Comparison of ENCODE assay signal across 1 fruit fly cellular context in genomic region chrX:13644696-13645393, dm6.
TF ChIP-seq lines count a peak whose summit lies in the region.

No protein-coding gene starts in this region.

TF ChIP-seq in whole organism, embryonic, 481 proteins besides CTCF, POLR2A, EP300 and RAD21 (continued from another document):
- TF ChIP-seq Ravus (GFP tag; IDR thresholded peaks at IDR 0.05; lab: Robert Waterston, UW) (no peak), Nf-YB (GFP tag; optimal IDR thresholded peaks at IDR 0.05; lab: Kevin White, UChicago) (peak; percentile 23), CG15601 (tag; optimal IDR thresholded peaks at IDR 0.05; lab: Kevin White, UChicago) (peak; percentile 10), CG10979 (tag; optimal IDR thresholded peaks at IDR 0.05; lab: Kevin White, UChicago) (peak; percentile 3), Hr39 (optimal IDR thresholded peaks at IDR 0.05; lab: Kevin White, UChicago) (no peak), CG15514 (GFP tag; optimal IDR thresholded peaks at IDR 0.05; lab: Kevin White, UChicago) (peak; percentile 33), unpg (GFP tag; optimal IDR thresholded peaks at IDR 0.05; lab: Kevin White, UChicago) (peak; percentile 56), CG18764 (GFP tag; optimal IDR thresholded peaks at IDR 0.05; lab: Kevin White, UChicago) (peak; percentile 17), CG2202 (tag; optimal IDR thresholded peaks at IDR 0.05; lab: Kevin White, UChicago) (peak; percentile 38), eve (GFP tag; optimal IDR thresholded peaks at IDR 0.05; lab: Kevin White, UChicago) (no peak), gsb-n (tag; optimal IDR thresholded peaks at IDR 0.05; lab: Kevin White, UChicago) (peak; percentile 55), Sox100B (GFP tag; optimal IDR thresholded peaks at IDR 0.05; lab: Kevin White, UChicago) (peak; percentile 43), CG17359 (tag; optimal IDR thresholded peaks at IDR 0.05; lab: Kevin White, UChicago) (peak; percentile 63), Oli (tag; optimal IDR thresholded peaks at IDR 0.05; lab: Kevin White, UChicago) (peak; percentile 24), tx (GFP tag; optimal IDR thresholded peaks at IDR 0.05; lab: Kevin White, UChicago) (no peak), fd3F (GFP tag; optimal IDR thresholded peaks at IDR 0.05; lab: Kevin White, UChicago) (peak; percentile 72)
